Worm (Caenorhabditis elegans): ENCODE results near the gene Y53F4B.7.
A peak's percentile ranks its signal among the peaks of the same experiment; 100 is the strongest.

Gene Y53F4B.7

ce11 chrII:15010366-15011235, 17.9 kb downstream of the Y53F4B.7 start, which contains the start of the genes Y53F4B.9 and Y53F4B.11 (continued):
- TF ChIP-seq Y48G9A.11 (GFP tag; IDR thresholded peaks at IDR 0.05) (peak; percentile 85), pqm-1 (tag; optimal IDR thresholded peaks at IDR 0.05) (no peak)

- no peak for TF ChIP-seq duxl-1 (tag; optimal IDR thresholded peaks at IDR 0.05; ENCODE audit: poor library complexity)
- peak; percentile 79 for TF ChIP-seq fkh-10 (GFP tag; optimal IDR thresholded peaks at IDR 0.05)
- TF ChIP-seq unc-62 (GFP tag; optimal IDR thresholded peaks at IDR 0.05 in 1 of 2): peak in 1 of 2 experiments; percentile 60
- no peak for TF ChIP-seq unc-62 (tag; optimal IDR thresholded peaks at IDR 0.05)
Measured at ce11 chrII:15014380-15014779, 21.7 kb downstream of the Y53F4B.7 start, which contains the start of gene Y53F4B.51. Y53F4B.51 (minus strand) TSS chrII:15014442.

DNA sequence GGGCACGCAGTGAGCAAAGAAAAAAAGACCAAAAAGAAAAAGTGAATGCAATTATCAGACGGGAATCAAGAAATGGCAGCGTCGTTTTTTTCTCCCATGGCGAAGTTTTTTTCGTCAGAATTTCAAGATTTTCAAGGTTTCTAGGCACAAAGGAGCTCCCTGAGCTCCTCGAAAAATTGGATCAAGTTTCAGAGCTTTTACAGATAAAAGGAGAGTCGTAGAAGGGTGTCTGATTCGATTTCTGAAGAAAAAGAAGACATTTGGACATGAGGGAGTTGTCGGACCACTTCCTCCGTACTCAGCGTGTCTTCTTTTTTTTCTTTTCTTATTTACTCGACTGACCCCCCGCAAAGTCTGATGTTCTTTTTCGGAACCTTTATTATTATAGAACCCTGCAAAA, 23.0 kb downstream of the Y53F4B.7 start:
- TF ChIP-seq ama-1 (optimal IDR thresholded peaks at IDR 0.05) (no peak), pqm-1 (tag; optimal IDR thresholded peaks at IDR 0.05) (no peak), ceh-62 (tag; optimal IDR thresholded peaks at IDR 0.05) (no peak), nhr-6 (tag; optimal IDR thresholded peaks at IDR 0.05) (no peak), Y75B8A.6 (GFP tag; IDR thresholded peaks at IDR 0.05) (no peak), lin-38 (GFP tag; IDR thresholded peaks at IDR 0.05) (no peak), spr-3 (GFP tag; optimal IDR thresholded peaks at IDR 0.05) (no peak), dve-1 (tag; optimal IDR thresholded peaks at IDR 0.05; ENCODE audit: insufficient read depth) (no peak), lin-15B (tag; optimal IDR thresholded peaks at IDR 0.05) (no peak), ces-1 (GFP tag; optimal IDR thresholded peaks at IDR 0.05) (no peak)

- TF ChIP-seq unc-62 (GFP tag; optimal IDR thresholded peaks at IDR 0.05 in 1 of 2): no peak
- TF ChIP-seq unc-62 (tag; optimal IDR thresholded peaks at IDR 0.05): no peak
- TF ChIP-seq attf-4 (tag; optimal IDR thresholded peaks at IDR 0.05): no peak
- TF ChIP-seq php-3 (GFP tag; IDR thresholded peaks at IDR 0.05): no peak
- no peak for TF ChIP-seq ceh-62 (tag; optimal IDR thresholded peaks at IDR 0.05)
- no peak for TF ChIP-seq F37D6.2 (tag; optimal IDR thresholded peaks at IDR 0.05)
- TF ChIP-seq hlh-30 (tag; optimal IDR thresholded peaks at IDR 0.05; ENCODE audit: insufficient read depth): no peak
- no peak for TF ChIP-seq nhr-41 (GFP tag; IDR thresholded peaks at IDR 0.05)
- no peak for TF ChIP-seq spr-3 (GFP tag; optimal IDR thresholded peaks at IDR 0.05)
- no peak for TF ChIP-seq fkh-10 (GFP tag; optimal IDR thresholded peaks at IDR 0.05)
- TF ChIP-seq lin-29 (GFP tag; IDR thresholded peaks at IDR 0.05): no peak
- no peak for TF ChIP-seq tag-97 (GFP tag; IDR thresholded peaks at IDR 0.05)
- TF ChIP-seq duxl-1 (tag; optimal IDR thresholded peaks at IDR 0.05; ENCODE audit: poor library complexity): no peak
- no peak for TF ChIP-seq ctbp-1 (GFP tag; IDR thresholded peaks at IDR 0.05)
Measured at ce11 chrII:15018923-15019322, 26.2 kb downstream of the Y53F4B.7 start, which contains the start of gene Y53F4B.12. Y53F4B.12 (plus strand) TSS chrII:15019223.

DNA sequence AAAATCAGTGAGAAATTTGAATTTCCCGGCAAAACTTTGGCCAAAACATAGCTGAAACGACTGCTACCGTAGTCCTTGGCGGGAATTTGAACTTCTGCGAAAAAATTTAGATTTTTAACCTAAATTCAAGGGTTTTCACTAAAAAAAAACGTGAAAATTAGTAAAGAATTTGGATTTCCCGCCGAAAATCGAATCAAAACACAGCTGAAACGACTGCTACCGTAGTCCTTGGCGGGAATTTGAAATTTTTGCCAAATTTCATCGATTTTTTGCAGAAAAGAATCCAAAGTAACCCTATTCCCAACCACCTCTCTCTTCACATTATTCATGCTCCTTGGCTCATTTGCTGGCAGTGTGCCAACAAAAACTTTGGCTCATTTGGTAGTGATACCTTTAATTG, 32.4 kb downstream of the Y53F4B.7 start:
- no peak for TF ChIP-seq T26A8.4 (GFP tag; IDR thresholded peaks at IDR 0.05)
- peak in 1 of 2 experiments; percentile 56 for TF ChIP-seq lsy-2 (tag; optimal IDR thresholded peaks at IDR 0.05)
- no peak for TF ChIP-seq zip-11 (GFP tag; IDR thresholded peaks at IDR 0.05)
- no peak for TF ChIP-seq ZK546.5 (tag; optimal IDR thresholded peaks at IDR 0.05)

DNA sequence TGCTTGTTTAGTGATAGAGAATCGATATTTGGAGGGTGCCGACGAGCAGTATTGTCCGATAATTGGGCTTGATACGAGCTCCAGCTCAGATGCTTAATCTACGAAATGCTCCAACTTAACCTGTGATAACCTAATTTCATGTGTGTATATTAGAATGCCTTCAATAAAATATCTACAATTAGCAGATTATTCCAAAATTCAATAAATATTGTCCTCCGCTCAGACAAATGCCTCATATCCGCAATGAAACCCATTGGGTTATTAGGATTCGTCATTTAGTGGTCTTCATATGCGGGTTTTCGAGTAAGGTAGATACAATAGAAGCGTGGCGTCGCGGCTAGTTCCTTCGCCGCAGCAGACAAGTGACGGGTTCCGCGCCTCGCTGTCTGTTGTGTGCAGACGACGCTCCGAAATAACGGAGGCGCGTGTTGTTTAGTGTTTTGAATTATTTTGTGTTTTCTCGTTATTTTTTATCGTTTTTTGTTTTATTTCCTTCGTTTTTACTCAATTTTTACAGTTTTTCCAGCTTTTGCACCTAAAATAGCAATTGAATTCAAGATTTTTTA, 33.0 kb downstream of the Y53F4B.7 start, which contains the start of gene cmtr-1:
Gene cmtr-1 (plus strand): TSS at position 516 of the 566 bp plus-strand sequence.
- peak; percentile 75 for TF ChIP-seq nhr-6 (tag; optimal IDR thresholded peaks at IDR 0.05)
- peak; percentile 79 for TF ChIP-seq gei-8 (GFP tag; optimal IDR thresholded peaks at IDR 0.05)
- TF ChIP-seq spr-1 (tag; optimal IDR thresholded peaks at IDR 0.05): peak; percentile 95
- TF ChIP-seq snpc-1.2 (GFP tag; IDR thresholded peaks at IDR 0.05): peak; percentile 86
- peak; percentile 97 for TF ChIP-seq nhr-77 (tag; optimal IDR thresholded peaks at IDR 0.05)
- TF ChIP-seq sdz-12 (GFP tag; optimal IDR thresholded peaks at IDR 0.05): peak; percentile 81
- peak; percentile 85 for TF ChIP-seq lin-15B (tag; optimal IDR thresholded peaks at IDR 0.05)
- no peak for TF ChIP-seq daf-12 (tag; optimal IDR thresholded peaks at IDR 0.05)
- TF ChIP-seq nhr-237 (tag; optimal IDR thresholded peaks at IDR 0.05): peak; percentile 33
- no peak for TF ChIP-seq ceh-28 (tag; optimal IDR thresholded peaks at IDR 0.05)
- TF ChIP-seq ZK337.2 (GFP tag; IDR thresholded peaks at IDR 0.05): peak; percentile 5; the same call in 1 of the 2 replicates
- peak; percentile 94 for TF ChIP-seq hlh-11 (tag; optimal IDR thresholded peaks at IDR 0.05)
- peak; percentile 75; the same call in 1 of the 2 replicates for TF ChIP-seq D1046.2 (GFP tag; IDR thresholded peaks at IDR 0.05)
- TF ChIP-seq mxl-2 (GFP tag; conservative IDR thresholded peaks at IDR 0.05): peak; percentile 29; the same call in 1 of the 2 replicates
- TF ChIP-seq egl-27 (tag; optimal IDR thresholded peaks at IDR 0.05): no peak

Measured in whole organism, L4 larva.